ENCODE assay signal across 8 worm cellular contexts in the genomic region with DNA sequence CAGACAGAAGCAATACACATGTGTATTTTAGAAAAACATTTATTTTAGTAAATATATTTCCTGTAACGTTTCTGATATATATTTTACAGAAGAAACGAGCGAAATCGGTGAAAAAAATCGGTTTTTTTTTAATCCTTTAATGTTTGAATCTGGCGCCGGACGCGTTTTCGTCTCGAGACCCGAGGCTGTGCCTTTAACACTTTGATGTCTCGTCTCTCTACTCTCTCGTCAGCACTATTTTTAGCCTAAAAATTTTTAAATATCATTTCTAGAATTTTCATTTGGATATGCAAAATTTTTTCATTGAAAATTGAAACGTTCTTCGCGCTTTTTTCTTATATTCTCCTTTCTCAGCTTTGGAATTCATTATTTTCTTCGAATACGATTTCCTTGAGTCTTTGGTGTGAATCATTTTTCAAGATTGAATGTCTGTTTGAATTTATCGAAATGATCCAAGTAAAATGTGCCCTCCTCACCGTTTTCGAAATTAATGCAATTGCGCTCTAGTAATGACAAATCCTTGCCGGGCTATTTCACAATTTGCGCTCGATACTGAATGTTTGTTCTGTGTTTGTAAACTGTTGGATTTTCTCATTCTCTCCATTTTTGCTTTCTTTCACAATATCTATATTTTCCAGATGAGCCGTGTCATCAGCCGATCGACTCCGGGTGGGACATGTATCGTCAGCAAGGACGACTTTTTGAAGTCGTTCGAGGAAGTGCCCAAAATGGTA.
A peak's percentile ranks its signal among the peaks of the same experiment; 100 is the strongest.
TF ChIP-seq lines count a peak whose summit lies in the region.

Gene cls-2 (plus strand): TSS at position 635 of the 734 bp plus-strand sequence.

TF ChIP-seq in whole organism, L1 larva, 84 proteins besides CTCF, POLR2A, EP300 and RAD21 (continues in another document):
- no peak for TF ChIP-seq ceh-90 (tag; optimal IDR thresholded peaks at IDR 0.05; lab: Kevin White, UChicago)
- no peak for TF ChIP-seq xbp-1 (tag; optimal IDR thresholded peaks at IDR 0.05; lab: Kevin White, UChicago)
- TF ChIP-seq C04F5.9 (tag; optimal IDR thresholded peaks at IDR 0.05; lab: Kevin White, UChicago) = no peak
- no peak for TF ChIP-seq hlh-4 (tag; optimal IDR thresholded peaks at IDR 0.05; lab: Kevin White, UChicago)
- no peak for TF ChIP-seq aha-1 (tag; optimal IDR thresholded peaks at IDR 0.05; lab: Kevin White, UChicago)
- TF ChIP-seq unc-130 (tag; optimal IDR thresholded peaks at IDR 0.05; lab: Kevin White, UChicago) = no peak
- peak in 1 of 2 experiments; percentile 21 for TF ChIP-seq lin-35 (GFP tag; optimal IDR thresholded peaks at IDR 0.05; lab: Kevin White, UChicago)
- TF ChIP-seq zip-4 (GFP tag; optimal IDR thresholded peaks at IDR 0.05; lab: Kevin White, UChicago) = peak; percentile 10
- no peak for TF ChIP-seq lin-39 (tag; optimal IDR thresholded peaks at IDR 0.05; lab: Kevin White, UChicago)
- TF ChIP-seq mab-9 (GFP tag; IDR thresholded peaks at IDR 0.05; lab: Robert Waterston, UW) = no peak
- TF ChIP-seq F16B12.6 (tag; optimal IDR thresholded peaks at IDR 0.05; lab: Kevin White, UChicago) = no peak

TF ChIP-seq in whole organism, L2 larva, 48 proteins besides CTCF, POLR2A, EP300 and RAD21:
- TF ChIP-seq lsy-2 (tag; optimal IDR thresholded peaks at IDR 0.05; lab: Kevin White, UChicago) (peak in 1 of 2 experiments; percentile 23), nhr-10 (tag; optimal IDR thresholded peaks at IDR 0.05; lab: Kevin White, UChicago) (no peak), mdl-1 (tag; optimal IDR thresholded peaks at IDR 0.05; lab: Kevin White, UChicago) (no peak), nhr-129 (tag; optimal IDR thresholded peaks at IDR 0.05; lab: Kevin White, UChicago) (peak; percentile 60), unc-55 (GFP tag; optimal IDR thresholded peaks at IDR 0.05; lab: Kevin White, UChicago) (peak; percentile 17), crh-2 (tag; optimal IDR thresholded peaks at IDR 0.05; lab: Kevin White, UChicago) (peak; percentile 31), alr-1 (tag; optimal IDR thresholded peaks at IDR 0.05; lab: Kevin White, UChicago) (no peak), C34F6.9 (tag; optimal IDR thresholded peaks at IDR 0.05; lab: Kevin White, UChicago) (peak; percentile 12), nhr-6 (tag; optimal IDR thresholded peaks at IDR 0.05; lab: Kevin White, UChicago) (no peak), skn-1 (tag; optimal IDR thresholded peaks at IDR 0.05; lab: Kevin White, UChicago) (no peak)

TF ChIP-seq in whole organism, L3 larva, 47 proteins besides CTCF, POLR2A, EP300 and RAD21:
- TF ChIP-seq eor-1 (tag; optimal IDR thresholded peaks at IDR 0.05; lab: Kevin White, UChicago) (no peak), lin-15B (tag; optimal IDR thresholded peaks at IDR 0.05; lab: Kevin White, UChicago) (peak; percentile 29), nhr-11 (tag; optimal IDR thresholded peaks at IDR 0.05; lab: Kevin White, UChicago) (no peak), nhr-67 (tag; optimal IDR thresholded peaks at IDR 0.05; lab: Kevin White, UChicago) (no peak), ztf-4 (tag; optimal IDR thresholded peaks at IDR 0.05; lab: Kevin White, UChicago) (no peak)

TF ChIP-seq in whole organism, L4 larva, 104 proteins besides CTCF, POLR2A, EP300 and RAD21 (continues in another document):
- no peak for TF ChIP-seq F44E2.7 (GFP tag; IDR thresholded peaks at IDR 0.05; lab: Robert Waterston, UW)
- no peak for TF ChIP-seq snpc-1.2 (GFP tag; IDR thresholded peaks at IDR 0.05; lab: Robert Waterston, UW)
- TF ChIP-seq F26F4.8 (GFP tag; conservative IDR thresholded peaks at IDR 0.05; lab: Robert Waterston, UW) = no peak
- no peak for TF ChIP-seq nhr-6 (tag; optimal IDR thresholded peaks at IDR 0.05; lab: Kevin White, UChicago)
- no peak for TF ChIP-seq tag-97 (GFP tag; IDR thresholded peaks at IDR 0.05; lab: Robert Waterston, UW)
- no peak; the same call in 1 of the 2 replicates for TF ChIP-seq vab-7 (GFP tag; IDR thresholded peaks at IDR 0.05; lab: Robert Waterston, UW)
- TF ChIP-seq D1046.2 (GFP tag; IDR thresholded peaks at IDR 0.05; lab: Robert Waterston, UW) = no peak
- TF ChIP-seq zfp-2 (tag; optimal IDR thresholded peaks at IDR 0.05; lab: Kevin White, UChicago) = no peak
- no peak for TF ChIP-seq daf-16 (GFP tag; optimal IDR thresholded peaks at IDR 0.05; lab: Kevin White, UChicago)
- no peak for TF ChIP-seq daf-16 (tag; optimal IDR thresholded peaks at IDR 0.05; lab: Kevin White, UChicago)
- TF ChIP-seq zag-1 (tag; optimal IDR thresholded peaks at IDR 0.05; lab: Kevin White, UChicago) = no peak
- 0 out of 2 replicates have a peak, but pooled peaks have one; percentile 7 for TF ChIP-seq dmd-6 (GFP tag; IDR thresholded peaks at IDR 0.05; lab: Robert Waterston, UW)

TF ChIP-seq in whole organism, early embryonic, 17 proteins besides CTCF, POLR2A, EP300 and RAD21:
- TF ChIP-seq sea-1 (GFP tag; conservative IDR thresholded peaks at IDR 0.05; lab: Robert Waterston, UW) = 0 out of 2 replicates have a peak, but pooled peaks have one; percentile 58
- no peak for TF ChIP-seq B0310.2 (tag; optimal IDR thresholded peaks at IDR 0.05; lab: Kevin White, UChicago)

TF ChIP-seq in whole organism, late embryonic, 69 proteins besides CTCF, POLR2A, EP300 and RAD21:
- TF ChIP-seq hlh-8 (tag; optimal IDR thresholded peaks at IDR 0.05; lab: Kevin White, UChicago) (no peak), unc-42 (tag; optimal IDR thresholded peaks at IDR 0.05; lab: Kevin White, UChicago) (peak; percentile 8)

TF ChIP-seq in whole organism, mixed stage, embryonic, 35 proteins besides CTCF, POLR2A, EP300 and RAD21:
- TF ChIP-seq unc-120 (tag; optimal IDR thresholded peaks at IDR 0.05; lab: Kevin White, UChicago; ENCODE audit: poor library complexity, severe bottlenecking) (peak; percentile 10), blmp-1 (tag; optimal IDR thresholded peaks at IDR 0.05; lab: Kevin White, UChicago) (no peak), flh-1 (GFP tag; optimal IDR thresholded peaks at IDR 0.05; lab: Kevin White, UChicago) (no peak), lin-32 (GFP tag; optimal IDR thresholded peaks at IDR 0.05; lab: Kevin White, UChicago) (no peak), ceh-43 (GFP tag; optimal IDR thresholded peaks at IDR 0.05; lab: Kevin White, UChicago) (no peak), mep-1 (tag; optimal IDR thresholded peaks at IDR 0.05; lab: Kevin White, UChicago) (peak; percentile 7), cnd-1 (tag; optimal IDR thresholded peaks at IDR 0.05; lab: Kevin White, UChicago) (no peak), ztf-11 (tag; optimal IDR thresholded peaks at IDR 0.05; lab: Kevin White, UChicago) (no peak), pha-4 (tag; optimal IDR thresholded peaks at IDR 0.05; lab: Kevin White, UChicago) (no peak), drap-1 (GFP tag; optimal IDR thresholded peaks at IDR 0.05; lab: Kevin White, UChicago) (no peak), elt-1 (tag; optimal IDR thresholded peaks at IDR 0.05; lab: Kevin White, UChicago; ENCODE audit: borderline replicate concordance, insufficient read depth) (no peak), hlh-1 (tag; optimal IDR thresholded peaks at IDR 0.05; lab: Kevin White, UChicago) (no peak), M03D4.4 (tag; optimal IDR thresholded peaks at IDR 0.05; lab: Kevin White, UChicago) (no peak)
TF ChIP-seq in whole organism, mixed stage, embryonic: peak in this region for 2.

TF ChIP-seq in whole organism, young adult, 124 proteins besides CTCF, POLR2A, EP300 and RAD21 (continues in another document):
- TF ChIP-seq F10E7.11 (tag; optimal IDR thresholded peaks at IDR 0.05; lab: Kevin White, UChicago) = no peak
- no peak for TF ChIP-seq ekl-4 (GFP tag; IDR thresholded peaks at IDR 0.05; lab: Robert Waterston, UW)
- no peak for TF ChIP-seq zim-3 (tag; optimal IDR thresholded peaks at IDR 0.05; lab: Kevin White, UChicago)
- no peak for TF ChIP-seq mcd-1 (GFP tag; IDR thresholded peaks at IDR 0.05; lab: Robert Waterston, UW)
- no peak for TF ChIP-seq somi-1 (GFP tag; optimal IDR thresholded peaks at IDR 0.05; lab: Kevin White, UChicago)
- TF ChIP-seq B0261.1 (tag; optimal IDR thresholded peaks at IDR 0.05; lab: Kevin White, UChicago) = no peak
- no peak for TF ChIP-seq unc-130 (GFP tag; optimal IDR thresholded peaks at IDR 0.05; lab: Kevin White, UChicago)
- TF ChIP-seq dpl-1 (GFP tag; optimal IDR thresholded peaks at IDR 0.05; lab: Kevin White, UChicago) = peak; percentile 28
- TF ChIP-seq nhr-90 (tag; optimal IDR thresholded peaks at IDR 0.05; lab: Kevin White, UChicago) = no peak
- TF ChIP-seq aptf-2 (GFP tag; conservative IDR thresholded peaks at IDR 0.05; lab: Robert Waterston, UW) = no peak
- TF ChIP-seq ztf-18 (tag; optimal IDR thresholded peaks at IDR 0.05; lab: Kevin White, UChicago) = no peak
- TF ChIP-seq rpc-1 (optimal IDR thresholded peaks at IDR 0.05; lab: Kevin White, UChicago) = no peak
- TF ChIP-seq rpc-1 (tag; optimal IDR thresholded peaks at IDR 0.05; lab: Kevin White, UChicago) = no peak
- no peak for TF ChIP-seq Y95B8A.8 (GFP tag; IDR thresholded peaks at IDR 0.05; lab: Robert Waterston, UW)
- TF ChIP-seq athp-1 (tag; optimal IDR thresholded peaks at IDR 0.05; lab: Kevin White, UChicago) = no peak
- no peak for TF ChIP-seq F22D6.2 (tag; optimal IDR thresholded peaks at IDR 0.05; lab: Kevin White, UChicago)
- no peak for TF ChIP-seq ztf-3 (GFP tag; optimal IDR thresholded peaks at IDR 0.05; lab: Kevin White, UChicago)
- TF ChIP-seq nfya-2 (GFP tag; IDR thresholded peaks at IDR 0.05; lab: Robert Waterston, UW) = no peak
- no peak for TF ChIP-seq pha-4 (tag; optimal IDR thresholded peaks at IDR 0.05; lab: Kevin White, UChicago)
- no peak for TF ChIP-seq nhr-120 (GFP tag; IDR thresholded peaks at IDR 0.05; lab: Robert Waterston, UW)
- TF ChIP-seq ceh-27 (GFP tag; optimal IDR thresholded peaks at IDR 0.05; lab: Kevin White, UChicago) = no peak
- no peak for TF ChIP-seq let-526 (GFP tag; IDR thresholded peaks at IDR 0.05; lab: Robert Waterston, UW)
- TF ChIP-seq nhr-179 (tag; optimal IDR thresholded peaks at IDR 0.05; lab: Kevin White, UChicago) = no peak
- TF ChIP-seq sea-2 (GFP tag; IDR thresholded peaks at IDR 0.05; lab: Robert Waterston, UW) = no peak
- peak; percentile 87 for TF ChIP-seq F33H1.4 (GFP tag; IDR thresholded peaks at IDR 0.05; lab: Robert Waterston, UW)
- no peak for TF ChIP-seq fkh-3 (tag; optimal IDR thresholded peaks at IDR 0.05; lab: Kevin White, UChicago)
- TF ChIP-seq nfya-1 (tag; optimal IDR thresholded peaks at IDR 0.05; lab: Kevin White, UChicago; ENCODE audit: borderline replicate concordance, insufficient read depth) = no peak
- peak; percentile 41 for TF ChIP-seq snpc-3.4 (tag; optimal IDR thresholded peaks at IDR 0.05; lab: Kevin White, UChicago)
- TF ChIP-seq Y56A3A.18 (GFP tag; IDR thresholded peaks at IDR 0.05; lab: Robert Waterston, UW) = no peak
- peak; percentile 6 for TF ChIP-seq snpc-1.1 (tag; optimal IDR thresholded peaks at IDR 0.05; lab: Kevin White, UChicago; ENCODE audit: insufficient read depth)
- peak; percentile 67 for TF ChIP-seq F23B12.7 (tag; optimal IDR thresholded peaks at IDR 0.05; lab: Kevin White, UChicago; ENCODE audit: insufficient read depth)
- no peak for TF ChIP-seq C17E4.6 (GFP tag; IDR thresholded peaks at IDR 0.05; lab: Robert Waterston, UW)
- no peak for TF ChIP-seq ets-4 (GFP tag; optimal IDR thresholded peaks at IDR 0.05; lab: Kevin White, UChicago)
- TF ChIP-seq sdz-38 (tag; optimal IDR thresholded peaks at IDR 0.05; lab: Kevin White, UChicago) = no peak
